Fruit fly (Drosophila melanogaster) whole organism, embryonic: ENCODE measurements around the gene CG32075.

ENCODE experiments used
- Ada2b ChIP-seq: fragments of 200-800 bp; sonication (Bioruptor generic); IDR thresholded peaks from 2 replicates; pipeline ENCODE4 v1.3.6; 2022; ENCODE audit warnings: missing biosample characterization, missing genetic modification characterization
- Blimp-1 ChIP-seq: fragments of 200-800 bp; sonication (Bioruptor generic); optimal IDR thresholded peaks from 3 replicates; lab custom pipeline; 2018; ENCODE audit warnings: missing biosample characterization, missing genetic modification characterization, mild to moderate bottlenecking, moderate library complexity, missing genetic modification reagents
- BtbVII ChIP-seq: fragments of 200-800 bp; sonication (Bioruptor generic); optimal IDR thresholded peaks from 3 replicates; lab custom pipeline; 2017; ENCODE audit warnings: missing biosample characterization, mild to moderate bottlenecking, missing genetic modification characterization
- CG12299 ChIP-seq: fragments of 200-800 bp; sonication (Bioruptor generic); optimal IDR thresholded peaks from 2 replicates; lab custom pipeline; 2018; ENCODE audit warnings: missing biosample characterization, mild to moderate bottlenecking, missing genetic modification characterization
- CG12659 ChIP-seq: fragments of 200-800 bp; sonication (Bioruptor generic); optimal IDR thresholded peaks from 3 replicates; lab custom pipeline; 2017; ENCODE audit warnings: mild to moderate bottlenecking, missing biosample characterization, missing genetic modification reagents, missing genetic modification characterization
- CG14667 ChIP-seq: fragments of 200-800 bp; sonication (Bioruptor generic); IDR thresholded peaks from 2 replicates; pipeline ENCODE4 v1.3.6; 2022; ENCODE audit warnings: missing biosample characterization, missing genetic modification characterization
- CG2120 ChIP-seq: fragments of 200-800 bp; sonication (Bioruptor generic); optimal IDR thresholded peaks from 3 replicates; lab custom pipeline; 2016; ENCODE audit warnings: missing biosample characterization, missing genetic modification characterization
- CG30403 ChIP-seq: fragments of 200-800 bp; sonication (Bioruptor generic); optimal IDR thresholded peaks from 3 replicates; lab custom pipeline; 2016; ENCODE audit warnings: missing biosample characterization, missing genetic modification characterization
- CG30431 ChIP-seq: fragments of 200-800 bp; sonication (Bioruptor generic); optimal IDR thresholded peaks from 2 replicates; lab custom pipeline; 2017; ENCODE audit warnings: missing biosample characterization, missing genetic modification characterization
- CG34422 ChIP-seq: fragments of 200-800 bp; sonication (Bioruptor generic); IDR thresholded peaks from 3 replicates; pipeline ENCODE4 v1.3.6; 2022; ENCODE audit warnings: missing biosample characterization, missing genetic modification characterization
- CG3847 ChIP-seq: fragments of 200-800 bp; sonication (Bioruptor generic); IDR thresholded peaks from 2 replicates; pipeline ENCODE4 v1.3.6; 2022; ENCODE audit warnings: missing biosample characterization, missing genetic modification characterization
- CG4820 ChIP-seq: fragments of 200-800 bp; sonication (Bioruptor generic); optimal IDR thresholded peaks from 3 replicates; lab custom pipeline; 2016; ENCODE audit warnings: missing biosample characterization, missing genetic modification characterization
- CG8924 ChIP-seq: fragments of 200-800 bp; optimal IDR thresholded peaks from 3 replicates; lab custom pipeline; 2019; ENCODE audit warnings: missing biosample characterization, mild to moderate bottlenecking, missing genetic modification characterization, moderate library complexity
- CG9215 ChIP-seq: fragments of 200-800 bp; sonication (Bioruptor generic); IDR thresholded peaks from 2 replicates; pipeline ENCODE4 v1.3.6; 2022; ENCODE audit warnings: missing biosample characterization, missing genetic modification characterization
- CG9437 ChIP-seq: fragments of 200-800 bp; sonication (Bioruptor generic); optimal IDR thresholded peaks from 2 replicates; lab custom pipeline; 2018; ENCODE audit warnings: missing biosample characterization, mild to moderate bottlenecking, missing genetic modification characterization
- CG9727 ChIP-seq: fragments of 200-800 bp; sonication (Bioruptor generic); optimal IDR thresholded peaks from 3 replicates; lab custom pipeline; 2017; ENCODE audit warnings: missing biosample characterization, mild to moderate bottlenecking, missing genetic modification characterization
- CoRest ChIP-seq: fragments of 200-800 bp; sonication (Bioruptor generic); optimal IDR thresholded peaks from 3 replicates; lab custom pipeline; 2018; ENCODE audit warnings: missing biosample characterization, mild to moderate bottlenecking, missing genetic modification characterization, moderate library complexity
- Fer2 ChIP-seq: fragments of 200-800 bp; sonication (Bioruptor generic); optimal IDR thresholded peaks from 2 replicates; lab custom pipeline; 2018; ENCODE audit warnings: missing biosample characterization, mild to moderate bottlenecking, missing genetic modification characterization, moderate library complexity
- Hr51 ChIP-seq, 2 experiments: fragments of 200-800 bp; sonication (Bioruptor generic); optimal IDR thresholded peaks; 2 replicates in 1 of 2; 3 replicates in 1 of 2; lab custom pipeline; 2016 to 2018; ENCODE audit warnings: missing biosample characterization in 2 of 2, missing genetic modification characterization in 2 of 2, mild to moderate bottlenecking in 1 of 2, moderate library complexity in 1 of 2
- Med ChIP-seq: fragments of 200-800 bp; sonication (Bioruptor generic); peaks from one replicate; lab custom pipeline; 2016; ENCODE audit warnings: missing biosample characterization, missing genetic modification characterization, mild to moderate bottlenecking, inconsistent platforms, moderate library complexity
- Ptx1 ChIP-seq: fragments of 200-800 bp; sonication (Bioruptor generic); IDR thresholded peaks from 2 replicates; pipeline ENCODE4 v1.3.6; 2022; ENCODE audit warnings: missing biosample characterization, missing genetic modification characterization
- Rx ChIP-seq: fragments of 200-800 bp; sonication (Bioruptor generic); IDR thresholded peaks from 2 replicates; pipeline ENCODE4 v1.3.6; 2022; ENCODE audit warnings: missing biosample characterization, missing genetic modification characterization
- Sox102F ChIP-seq: fragments of 200-800 bp; sonication (Bioruptor generic); optimal IDR thresholded peaks from 2 replicates; lab custom pipeline; 2018; ENCODE audit warnings: missing biosample characterization, mild to moderate bottlenecking, missing genetic modification characterization, moderate library complexity
- YL-1 ChIP-seq: fragments of 200-800 bp; sonication (Bioruptor generic); optimal IDR thresholded peaks from 3 replicates; lab custom pipeline; 2017; ENCODE audit warnings: missing biosample characterization, mild to moderate bottlenecking, missing genetic modification characterization
- ash1 ChIP-seq: fragments of 200-800 bp; sonication (Bioruptor generic); optimal IDR thresholded peaks from 2 replicates; lab custom pipeline; 2018; ENCODE audit warnings: missing biosample characterization, mild to moderate bottlenecking, missing genetic modification characterization
- cg ChIP-seq: fragments of 200-800 bp; sonication (Bioruptor generic); optimal IDR thresholded peaks from 3 replicates; lab custom pipeline; 2019; ENCODE audit warnings: missing biosample characterization, mild to moderate bottlenecking, missing genetic modification characterization, moderate library complexity
- crp ChIP-seq, 2 experiments: fragments of 200-800 bp; sonication (Bioruptor generic); optimal IDR thresholded peaks; 2 replicates in 1 of 2; 3 replicates in 1 of 2; lab custom pipeline; 2017; ENCODE audit warnings: missing biosample characterization in 2 of 2, missing genetic modification characterization in 2 of 2, mild to moderate bottlenecking in 1 of 2, moderate library complexity in 1 of 2
- ewg ChIP-seq: fragments of 200-800 bp; sonication (Bioruptor generic); optimal IDR thresholded peaks from 3 replicates; lab custom pipeline; 2017; ENCODE audit warnings: mild to moderate bottlenecking, missing biosample characterization, missing genetic modification reagents, missing genetic modification characterization
- gfzf ChIP-seq: fragments of 200-800 bp; sonication (Bioruptor generic); optimal IDR thresholded peaks from 2 replicates; lab custom pipeline; 2016; ENCODE audit warnings: missing biosample characterization, mild to moderate bottlenecking, missing genetic modification characterization, moderate library complexity
- grn ChIP-seq: fragments of 200-800 bp; sonication (Bioruptor generic); optimal IDR thresholded peaks from 3 replicates; lab custom pipeline; 2017; ENCODE audit warnings: missing biosample characterization, missing genetic modification characterization
- hbn ChIP-seq: fragments of 200-800 bp; sonication (Bioruptor generic); IDR thresholded peaks from 2 replicates; pipeline ENCODE4 v1.3.6; 2022; ENCODE audit warnings: missing biosample characterization, missing genetic modification characterization; ENCODE audit not compliant: partially characterized antibody
- lab ChIP-seq: fragments of 200-800 bp; sonication (Bioruptor generic); optimal IDR thresholded peaks from 3 replicates; lab custom pipeline; 2017; ENCODE audit warnings: missing biosample characterization, missing genetic modification characterization, mild to moderate bottlenecking, moderate library complexity, missing genetic modification reagents
- lola ChIP-seq, 3 experiments: fragments of >200 bp in 2 of 3; fragments of 200-800 bp in 1 of 3; sonication (Bioruptor generic) in 1 of 3; optimal IDR thresholded peaks; 2 replicates each; lab custom pipeline; 2017 to 2019; ENCODE audit warnings: missing biosample characterization in 3 of 3, missing genetic modification characterization in 3 of 3, mild to moderate bottlenecking in 1 of 3, moderate library complexity in 1 of 3
- luna ChIP-seq: fragments of 200-800 bp; sonication (Bioruptor generic); optimal IDR thresholded peaks from 2 replicates; lab custom pipeline; 2016; ENCODE audit warnings: missing biosample characterization, missing genetic modification characterization
- nom ChIP-seq: fragments of 200-800 bp; sonication (Bioruptor generic); optimal IDR thresholded peaks from 2 replicates; lab custom pipeline; 2017; ENCODE audit warnings: missing biosample characterization, missing genetic modification characterization, mild to moderate bottlenecking, moderate library complexity, missing genetic modification reagents
- phol ChIP-seq: fragments of 200-800 bp; sonication (Bioruptor generic); optimal IDR thresholded peaks from 3 replicates; lab custom pipeline; 2018; ENCODE audit warnings: missing biosample characterization, mild to moderate bottlenecking, missing genetic modification characterization, moderate library complexity
- prd ChIP-seq, 3 experiments: fragments of >200 bp in 2 of 3; fragments of 200-800 bp in 1 of 3; sonication (Bioruptor generic) in 1 of 3; optimal IDR thresholded peaks in 2 of 3; IDR thresholded peaks in 1 of 3; 2 replicates in 2 of 3; 3 replicates in 1 of 3; pipeline versions ENCODE4 v1.3.6 to Lab custom; 2017 to 2022; ENCODE audit warnings: missing biosample characterization in 1 of 3, missing genetic modification characterization in 1 of 3
- pum ChIP-seq: fragments of 200-800 bp; sonication (Bioruptor generic); optimal IDR thresholded peaks from 2 replicates; lab custom pipeline; 2016; ENCODE audit warnings: missing biosample characterization, missing genetic modification characterization
- sisA ChIP-seq: fragments of 200-800 bp; sonication (Bioruptor generic); IDR thresholded peaks from 2 replicates; pipeline ENCODE4 v1.3.6; 2022; ENCODE audit warnings: missing biosample characterization, missing genetic modification characterization
- tio ChIP-seq: fragments of 200-800 bp; sonication (Bioruptor generic); optimal IDR thresholded peaks from 2 replicates; lab custom pipeline; 2017; ENCODE audit warnings: missing biosample characterization, missing genetic modification characterization, inconsistent platforms
- tll ChIP-seq, 2 experiments: fragments of 200-800 bp in 1 of 2; fragments of >200 bp in 1 of 2; sonication (Bioruptor generic) in 1 of 2; optimal IDR thresholded peaks; 2 replicates each; lab custom pipeline; 2017 to 2019; ENCODE audit warnings: missing biosample characterization in 2 of 2, missing genetic modification characterization in 2 of 2, mild to moderate bottlenecking in 1 of 2, moderate library complexity in 1 of 2
- twi ChIP-seq: fragments of 200-800 bp; optimal IDR thresholded peaks from 2 replicates; lab custom pipeline; 2019; ENCODE audit warnings: missing biosample characterization, mild to moderate bottlenecking, missing genetic modification characterization, moderate library complexity
- vfl ChIP-seq: fragments of 200-800 bp; sonication (Bioruptor generic); optimal IDR thresholded peaks from 2 replicates; lab custom pipeline; 2016; ENCODE audit warnings: missing biosample characterization, missing genetic modification characterization
- vnd ChIP-seq: fragments of 200-800 bp; sonication (Bioruptor generic); IDR thresholded peaks from 3 replicates; pipeline ENCODE4 v1.3.6; 2022; ENCODE audit warnings: missing biosample characterization, missing genetic modification characterization; ENCODE audit not compliant: partially characterized antibody

CG32075 gene

DNA sequence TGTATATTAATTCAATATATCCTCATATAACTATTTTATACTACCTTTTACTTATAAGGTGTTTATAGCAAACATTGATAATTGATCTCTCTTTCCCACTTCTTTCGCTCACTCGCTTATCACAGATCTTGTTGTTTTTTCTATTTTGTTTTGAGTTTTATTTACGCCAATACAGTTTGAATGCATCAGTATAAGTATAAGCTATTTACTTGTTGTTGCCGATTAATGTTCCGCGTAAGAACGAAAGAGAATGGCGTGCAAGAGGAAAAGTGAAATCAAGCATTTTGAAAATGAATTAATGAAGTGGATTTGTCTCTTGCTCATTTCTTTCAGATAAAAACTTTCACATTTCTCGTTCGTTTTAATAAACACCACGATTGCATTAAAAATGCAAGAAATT lies 18.9 kb upstream of the CG32075 start:
- TF ChIP-seq grn (GFP tag; lab: Kevin White, UChicago) (peak; percentile 73), nom (GFP tag; lab: Kevin White, UChicago) (peak; percentile 10), Blimp-1 (GFP tag; lab: Kevin White, UChicago) (peak; percentile 83), cg (GFP tag; lab: Kevin White, UChicago) (peak; percentile 25), vfl (GFP tag; lab: Kevin White, UChicago) (no peak)

DNA sequence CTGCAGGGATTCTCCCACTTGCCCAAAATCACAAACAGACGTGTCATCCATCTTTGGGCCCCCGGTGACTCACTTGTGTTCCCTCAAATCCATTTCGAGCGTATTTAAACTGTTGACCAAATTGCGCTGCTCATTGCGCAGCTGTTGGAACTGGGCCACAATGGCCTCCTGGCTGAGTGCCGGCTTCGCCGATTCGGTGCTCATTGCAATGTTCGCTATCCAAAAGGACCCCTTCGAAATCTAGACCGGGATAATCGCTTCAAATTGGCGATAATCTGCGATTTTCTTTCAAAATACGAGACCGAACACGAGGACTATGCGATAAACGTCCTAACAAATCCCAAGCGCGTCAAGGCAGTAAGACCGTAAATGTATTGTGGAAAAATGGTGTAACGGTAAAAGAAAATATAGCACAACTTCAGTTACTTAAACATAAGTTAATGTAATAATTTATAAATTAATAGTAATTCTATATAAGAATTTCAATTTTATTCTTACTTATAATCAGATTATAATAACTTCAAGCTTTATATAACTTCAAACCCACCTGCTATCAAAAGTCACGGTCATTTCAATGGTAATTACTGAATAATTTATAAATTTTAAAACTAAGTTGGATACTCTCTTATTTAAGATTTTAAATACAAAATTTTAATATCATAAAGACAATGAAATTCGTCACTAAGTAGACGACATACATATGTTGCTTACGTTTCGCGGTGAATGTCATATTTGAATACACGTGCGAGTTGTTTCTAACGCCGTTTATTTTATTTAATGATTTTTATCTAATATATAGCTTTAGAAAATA lies 9.5 kb upstream of the CG32075 start, which contains the start of the genes Pfdn2 and Noc1:
Gene Pfdn2, minus strand, starts transcription at position 346 of the 811 bp plus-strand sequence.
Gene Noc1, plus strand, starts transcription at position 727 of the 811 bp plus-strand sequence.
- TF ChIP-seq hbn (GFP tag; lab: Robert Waterston, UW): 0 out of 2 replicates have a peak, but pooled peaks have one; percentile 30
- peak; percentile 59 for TF ChIP-seq sisA
- TF ChIP-seq vnd (GFP tag; lab: Robert Waterston, UW): 0 out of 3 replicates have a peak, but pooled peaks have one; percentile 12
- TF ChIP-seq CG2120: peak; percentile 70
- TF ChIP-seq CG8924 (tag; lab: Kevin White, UChicago): peak; percentile 50
- TF ChIP-seq tio (GFP tag; lab: Kevin White, UChicago): no peak
- TF ChIP-seq gfzf (GFP tag; lab: Kevin White, UChicago): peak; percentile 69
- no peak for TF ChIP-seq Rx (GFP tag; lab: Robert Waterston, UW)
- peak in 1 of 3 experiments; percentile 61 for TF ChIP-seq lola (GFP tag; optimal IDR thresholded peaks at IDR 0.05; lab: Kevin White, UChicago)
- peak; percentile 80 for TF ChIP-seq CoRest (tag; lab: Kevin White, UChicago)
- TF ChIP-seq Sox102F (GFP tag; lab: Kevin White, UChicago): peak; percentile 76
- no peak for TF ChIP-seq prd (optimal IDR thresholded peaks at IDR 0.05; lab: Kevin White, UChicago)
- peak; percentile 67 for TF ChIP-seq prd (GFP tag; IDR thresholded peaks at IDR 0.05; lab: Robert Waterston, UW)
- TF ChIP-seq luna (GFP tag; lab: Kevin White, UChicago): no peak
- no peak for TF ChIP-seq Fer2 (tag; lab: Kevin White, UChicago)
- TF ChIP-seq twi (tag; lab: Kevin White, UChicago): peak; percentile 82
- peak; percentile 57; the same call in 1 of the 2 replicates for TF ChIP-seq Ptx1 (GFP tag; lab: Robert Waterston, UW)
- peak; percentile 76 for TF ChIP-seq Med (GFP tag; lab: Kevin White, UChicago)
- TF ChIP-seq CG30431 (GFP tag; lab: Kevin White, UChicago): no peak
- peak; percentile 74 for TF ChIP-seq CG12659 (GFP tag; lab: Kevin White, UChicago)
- TF ChIP-seq Hr51 (GFP tag; optimal IDR thresholded peaks at IDR 0.05; lab: Kevin White, UChicago): peak in 1 of 2 experiments; percentile 38
- peak; percentile 31 for TF ChIP-seq CG9437
- TF ChIP-seq CG9727 (GFP tag; lab: Kevin White, UChicago): peak; percentile 39
- TF ChIP-seq CG9215 (GFP tag; lab: Robert Waterston, UW): peak; percentile 39; the same call in 1 of the 2 replicates
- TF ChIP-seq ash1 (GFP tag; lab: Kevin White, UChicago): no peak
- TF ChIP-seq phol: peak; percentile 42
- 0 out of 2 replicates have a peak, but pooled peaks have one; percentile 26 for TF ChIP-seq CG3847 (GFP tag; lab: Robert Waterston, UW)
- no peak for TF ChIP-seq lab
- peak; percentile 33 for TF ChIP-seq YL-1
- peak in 1 of 2 experiments; percentile 66 for TF ChIP-seq crp (GFP tag; optimal IDR thresholded peaks at IDR 0.05; lab: Kevin White, UChicago)
- TF ChIP-seq tll (GFP tag; optimal IDR thresholded peaks at IDR 0.05; lab: Kevin White, UChicago): no peak
- peak; percentile 25 for TF ChIP-seq CG12299 (tag; lab: Kevin White, UChicago)
- peak; percentile 12; the same call in 1 of the 2 replicates for TF ChIP-seq CG14667 (GFP tag; lab: Robert Waterston, UW)
- TF ChIP-seq CG4820 (GFP tag; lab: Kevin White, UChicago): peak; percentile 34
- TF ChIP-seq pum (GFP tag; lab: Kevin White, UChicago): peak; percentile 15
- no peak for TF ChIP-seq BtbVII (GFP tag; lab: Kevin White, UChicago)
- peak; percentile 35; the same call in 1 of the 3 replicates for TF ChIP-seq CG34422 (GFP tag; lab: Robert Waterston, UW)
- TF ChIP-seq ewg (GFP tag; lab: Kevin White, UChicago): peak; percentile 53
- peak; percentile 53; the same call in 1 of the 2 replicates for TF ChIP-seq Ada2b (GFP tag; lab: Robert Waterston, UW)
- TF ChIP-seq CG30403: peak; percentile 73
